Worm (Caenorhabditis elegans) whole organism, L3 larva: ENCODE measurements around the gene fbxa-206.
A peak's percentile ranks its signal among the peaks of the same experiment; 100 is the strongest.

Source experiments
- R02D3.7 ChIP-seq: fragments of 150-350 bp; optimal IDR thresholded peaks from 2 replicates; lab custom pipeline; 2014; ENCODE audit warnings: missing biosample characterization, missing genetic modification characterization
- ZK546.5 ChIP-seq: sonication (generic microtip); optimal IDR thresholded peaks from 2 replicates; lab custom pipeline; 2017; ENCODE audit warnings: missing biosample characterization, missing genetic modification characterization
- aly-2 ChIP-seq: fragments of 150-350 bp; optimal IDR thresholded peaks from 2 replicates; lab custom pipeline; 2014; ENCODE audit warnings: missing biosample characterization, missing genetic modification characterization
- ceh-28 ChIP-seq: fragments of 150-350 bp; optimal IDR thresholded peaks from 2 replicates; lab custom pipeline; 2014; ENCODE audit warnings: missing biosample characterization, missing genetic modification reagents, missing genetic modification characterization
- ceh-82 ChIP-seq: fragments of 150-350 bp; optimal IDR thresholded peaks from 2 replicates; lab custom pipeline; 2014; ENCODE audit warnings: missing biosample characterization, missing genetic modification characterization
- daf-12 ChIP-seq: fragments of 150-350 bp; optimal IDR thresholded peaks from 2 replicates; lab custom pipeline; 2014; ENCODE audit warnings: missing biosample characterization, missing genetic modification reagents, missing genetic modification characterization
- egl-27 ChIP-seq: sonication (generic microtip); optimal IDR thresholded peaks from 4 replicates; lab custom pipeline; 2017; ENCODE audit warnings: missing biosample characterization, missing genetic modification reagents, missing genetic modification characterization
- egl-5 ChIP-seq: fragments of 150-350 bp; optimal IDR thresholded peaks from 2 replicates; lab custom pipeline; 2017; ENCODE audit warnings: missing biosample characterization, missing genetic modification reagents, missing genetic modification characterization, inconsistent platforms
- elt-1 ChIP-seq: fragments of 150-350 bp; optimal IDR thresholded peaks from 2 replicates; lab custom pipeline; 2014; ENCODE audit warnings: missing biosample characterization, missing genetic modification characterization
- elt-3 ChIP-seq, 3 experiments: fragments of 150-350 bp in 1 of 3; sonication (generic microtip) in 2 of 3; optimal IDR thresholded peaks; 2 replicates in 2 of 3; 4 replicates in 1 of 3; lab custom pipeline; 2014 to 2017; ENCODE audit warnings: missing biosample characterization in 3 of 3, missing genetic modification characterization in 3 of 3
- eor-1 ChIP-seq, 2 experiments: fragments of 150-350 bp; optimal IDR thresholded peaks; 2 replicates each; lab custom pipeline; 2014 to 2018; ENCODE audit warnings: missing biosample characterization in 2 of 2, missing genetic modification characterization in 2 of 2
- fkh-10 ChIP-seq: sonication (generic microtip); optimal IDR thresholded peaks from 2 replicates; lab custom pipeline; 2017; ENCODE audit warnings: missing biosample characterization, missing genetic modification reagents, missing genetic modification characterization
- fkh-2 ChIP-seq: fragments of 150-350 bp; optimal IDR thresholded peaks from 2 replicates; lab custom pipeline; 2014; ENCODE audit warnings: missing biosample characterization, missing genetic modification reagents, missing genetic modification characterization
- fos-1 ChIP-seq: fragments of 150-350 bp; optimal IDR thresholded peaks from 2 replicates; lab custom pipeline; 2014; ENCODE audit warnings: missing biosample characterization, missing genetic modification characterization
- hmg-11 ChIP-seq: sonication (generic microtip); optimal IDR thresholded peaks from 2 replicates; lab custom pipeline; 2016; ENCODE audit warnings: missing genetic modification characterization, missing compliant biosample characterization
- jun-1 ChIP-seq: fragments of 150-350 bp; optimal IDR thresholded peaks from 2 replicates; lab custom pipeline; 2014; ENCODE audit warnings: missing biosample characterization, missing genetic modification reagents, missing genetic modification characterization
- lin-39 ChIP-seq: fragments of 150-350 bp; optimal IDR thresholded peaks from 2 replicates; lab custom pipeline; 2018; ENCODE audit warnings: missing biosample characterization, missing genetic modification reagents, missing genetic modification characterization
- lsy-12 ChIP-seq: sonication (generic microtip); optimal IDR thresholded peaks from 2 replicates; lab custom pipeline; 2016; ENCODE audit warnings: mild to moderate bottlenecking, missing genetic modification characterization, missing compliant biosample characterization
- mdl-1 ChIP-seq: fragments of 150-350 bp; optimal IDR thresholded peaks from 2 replicates; lab custom pipeline; 2014; ENCODE audit warnings: missing biosample characterization, missing genetic modification characterization
- mml-1 ChIP-seq: fragments of 150-350 bp; sonication (generic microtip); optimal IDR thresholded peaks from 3 replicates; lab custom pipeline; 2014; ENCODE audit warnings: missing biosample characterization, missing genetic modification characterization
- nhr-11 ChIP-seq: fragments of 150-350 bp; optimal IDR thresholded peaks from 2 replicates; lab custom pipeline; 2014; ENCODE audit warnings: missing biosample characterization, missing genetic modification characterization
- nhr-23 ChIP-seq: fragments of 150-350 bp; optimal IDR thresholded peaks from 2 replicates; lab custom pipeline; 2014; ENCODE audit warnings: missing biosample characterization, missing genetic modification reagents, missing genetic modification characterization
- nhr-237 ChIP-seq: fragments of 150-350 bp; optimal IDR thresholded peaks from 2 replicates; lab custom pipeline; 2014; ENCODE audit warnings: missing biosample characterization, missing genetic modification characterization
- nhr-28 ChIP-seq: fragments of 150-350 bp; optimal IDR thresholded peaks from 2 replicates; lab custom pipeline; 2014; ENCODE audit warnings: missing biosample characterization, missing genetic modification characterization
- nhr-67 ChIP-seq: fragments of 150-350 bp; optimal IDR thresholded peaks from 2 replicates; lab custom pipeline; 2014; ENCODE audit warnings: missing biosample characterization, missing genetic modification characterization
- nhr-76 ChIP-seq: fragments of 150-350 bp; sonication (generic microtip); optimal IDR thresholded peaks from 5 replicates; lab custom pipeline; 2014; ENCODE audit warnings: missing biosample characterization, missing genetic modification characterization
- nhr-77 ChIP-seq: fragments of 150-350 bp; optimal IDR thresholded peaks from 2 replicates; lab custom pipeline; 2014; ENCODE audit warnings: missing biosample characterization, missing genetic modification characterization
- pha-4 ChIP-seq: fragments of 150-350 bp; optimal IDR thresholded peaks from 2 replicates; lab custom pipeline; 2014; ENCODE audit warnings: missing biosample characterization, missing genetic modification reagents, missing genetic modification characterization
- pqm-1 ChIP-seq: fragments of 150-350 bp; optimal IDR thresholded peaks from 2 replicates; lab custom pipeline; 2017; ENCODE audit warnings: missing biosample characterization, missing genetic modification characterization, inconsistent platforms
- sea-2 ChIP-seq: fragments of 150-350 bp; sonication (generic microtip); optimal IDR thresholded peaks from 4 replicates; lab custom pipeline; 2014; ENCODE audit warnings: missing biosample characterization, missing genetic modification reagents, missing genetic modification characterization
- skn-1 ChIP-seq: fragments of 150-350 bp; optimal IDR thresholded peaks from 2 replicates; lab custom pipeline; 2014; ENCODE audit warnings: missing biosample characterization, missing genetic modification characterization
- tbx-2 ChIP-seq: sonication (generic microtip); optimal IDR thresholded peaks from 2 replicates; lab custom pipeline; 2016; ENCODE audit warnings: mild to moderate bottlenecking, missing genetic modification characterization, missing compliant biosample characterization
- unc-39 ChIP-seq: sonication (generic microtip); optimal IDR thresholded peaks from 4 replicates; lab custom pipeline; 2017; ENCODE audit warnings: missing biosample characterization, missing genetic modification characterization
- unc-62 ChIP-seq: fragments of 150-350 bp; sonication (generic microtip); optimal IDR thresholded peaks from 4 replicates; lab custom pipeline; 2014; ENCODE audit warnings: missing biosample characterization, missing genetic modification reagents, missing genetic modification characterization
- ztf-11 ChIP-seq: fragments of 150-350 bp; optimal IDR thresholded peaks from 2 replicates; lab custom pipeline; 2014; ENCODE audit warnings: missing biosample characterization, missing genetic modification characterization
- ztf-4 ChIP-seq: fragments of 150-350 bp; optimal IDR thresholded peaks from 2 replicates; lab custom pipeline; 2014; ENCODE audit warnings: missing biosample characterization, missing genetic modification characterization

The fbxa-206 gene

DNA sequence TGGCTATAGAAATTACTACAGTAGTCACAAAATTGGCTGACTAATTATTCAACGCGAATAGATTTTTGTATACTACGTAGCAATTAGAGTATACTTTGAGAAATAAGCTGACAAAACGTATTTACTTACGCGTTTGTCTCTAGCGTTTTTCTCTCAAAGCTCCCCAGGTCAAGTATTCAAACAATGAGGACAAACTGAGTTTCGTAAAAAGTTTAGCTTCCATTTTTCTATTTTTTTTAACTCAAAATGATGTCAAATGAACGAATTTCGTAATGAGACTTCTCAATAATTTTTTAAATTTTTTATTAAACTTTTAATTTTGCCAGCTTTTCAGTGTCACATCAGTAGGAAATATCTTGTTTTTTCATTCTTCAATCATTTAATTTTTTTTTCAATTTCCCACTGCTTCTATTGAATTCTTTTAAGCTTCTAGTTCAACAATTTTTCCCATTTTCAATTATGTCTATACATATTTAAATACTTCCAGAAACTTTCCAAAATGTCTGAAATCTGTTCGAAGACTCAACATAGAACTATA, 29.4 kb downstream of the fbxa-206 start, which contains the start of the genes ifas-2 and fbxa-44:
ifas-2 (minus strand) TSS at position 101 of the 538 bp plus-strand sequence.
fbxa-44 (plus strand) TSS at position 488 of the 538 bp plus-strand sequence.
- no peak for TF ChIP-seq egl-5 (tag; lab: Kevin White, UChicago)
- TF ChIP-seq nhr-77 (tag; lab: Kevin White, UChicago): no peak
- TF ChIP-seq daf-12 (tag; lab: Kevin White, UChicago): no peak
- no peak for TF ChIP-seq elt-1 (tag; lab: Kevin White, UChicago)
- TF ChIP-seq ZK546.5: no peak
- TF ChIP-seq nhr-76 (tag; lab: Kevin White, UChicago): no peak
- no peak for TF ChIP-seq ceh-82
- TF ChIP-seq jun-1: no peak
- TF ChIP-seq mdl-1 (tag; lab: Kevin White, UChicago): no peak
- no peak for TF ChIP-seq mml-1 (tag; lab: Kevin White, UChicago)
- TF ChIP-seq ztf-11 (tag; lab: Kevin White, UChicago): no peak
- TF ChIP-seq eor-1 (tag; optimal IDR thresholded peaks at IDR 0.05; lab: Kevin White, UChicago): no peak
- TF ChIP-seq lin-39: no peak
- no peak for TF ChIP-seq tbx-2
- TF ChIP-seq nhr-11: no peak
- TF ChIP-seq fkh-2: no peak
- TF ChIP-seq nhr-23 (tag; lab: Kevin White, UChicago): no peak
- TF ChIP-seq aly-2: no peak

DNA sequence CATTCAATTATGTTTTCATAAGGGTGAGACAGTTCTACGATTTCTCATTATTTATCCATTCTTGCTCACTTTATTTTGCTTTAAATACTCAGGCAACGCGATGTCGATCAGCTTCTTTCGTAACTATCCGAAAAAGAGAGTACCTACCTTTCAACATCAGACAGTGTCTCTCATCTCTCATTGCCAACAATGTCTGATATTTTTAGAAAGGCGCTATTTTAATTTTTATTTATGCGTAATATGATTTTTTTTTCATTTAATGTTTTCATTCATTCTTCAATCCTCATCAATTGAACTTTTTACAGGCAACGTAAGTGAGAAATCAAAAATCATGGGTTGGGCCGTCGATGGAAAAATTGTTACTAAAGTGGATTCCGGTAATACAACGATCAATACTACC, 33.5 kb downstream of the fbxa-206 start, which contains the start of gene F09C6.13:
F09C6.13 (plus strand) TSS at position 301 of the 400 bp plus-strand sequence.
- TF ChIP-seq egl-27 (tag; lab: Kevin White, UChicago) (no peak), egl-5 (tag; lab: Kevin White, UChicago) (no peak), nhr-11 (no peak), ztf-4 (tag; lab: Kevin White, UChicago) (no peak), fkh-2 (no peak)

DNA sequence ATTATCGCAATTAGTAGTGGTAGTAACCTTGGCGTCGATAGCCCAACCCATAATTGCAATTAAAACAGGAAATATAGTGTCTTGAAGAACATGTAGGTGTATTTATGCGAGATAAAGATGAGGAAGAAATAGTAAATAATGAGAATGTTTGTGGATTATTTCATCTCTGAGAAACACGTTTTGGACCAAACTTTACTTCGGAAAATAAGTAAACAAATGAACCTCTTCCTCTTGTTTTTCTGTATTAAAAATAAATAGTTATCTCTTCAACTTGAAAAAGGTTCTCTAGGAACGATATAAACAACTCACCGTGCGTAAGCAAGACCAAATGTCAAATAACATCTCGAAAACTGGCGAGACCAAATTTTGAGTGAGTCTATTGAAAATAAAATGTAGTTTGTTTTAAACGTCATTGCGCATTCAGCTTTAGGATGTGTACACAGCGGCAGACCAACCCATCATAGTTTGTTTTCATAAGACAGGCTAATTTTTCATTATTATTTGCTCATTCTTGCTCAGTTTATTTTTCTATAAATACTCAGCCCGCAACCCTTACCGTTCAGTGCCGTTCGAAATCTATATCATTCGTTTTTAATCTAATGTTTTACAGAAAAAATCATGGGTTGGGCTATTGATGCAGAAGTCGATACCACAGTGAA, 35.9 kb downstream of the fbxa-206 start, which contains the start of the genes F09C6.11 and F09C6.12:
F09C6.11 (minus strand) TSS at position 51 of the 659 bp plus-strand sequence.
F09C6.12 (plus strand) TSS at position 609 of the 659 bp plus-strand sequence.
- peak; percentile 95 for TF ChIP-seq pha-4 (tag; lab: Kevin White, UChicago)
- TF ChIP-seq nhr-67 (tag; lab: Kevin White, UChicago): no peak
- TF ChIP-seq, all 47 proteins: peak for 1

DNA sequence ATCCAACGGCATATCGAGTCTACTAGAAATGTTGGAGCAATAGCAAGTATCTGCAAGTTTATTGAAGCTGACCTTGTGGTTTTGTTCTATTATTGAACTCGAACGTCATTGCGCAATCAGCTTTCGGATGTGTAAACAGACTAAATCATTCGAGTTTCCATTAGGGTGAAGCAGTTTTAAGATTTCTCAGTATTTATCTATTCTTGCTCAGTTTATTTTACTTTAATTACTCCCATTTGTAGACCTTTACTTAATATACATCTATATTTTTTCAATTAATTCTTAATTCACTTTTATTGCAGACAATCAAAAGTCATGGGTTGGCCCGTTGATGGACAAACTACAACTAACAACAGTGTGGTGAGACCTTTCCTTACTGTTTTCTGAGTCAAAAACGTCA, 37.6 kb downstream of the fbxa-206 start, which contains the start of gene F09C6.14:
F09C6.14 (plus strand) TSS at position 301 of the 400 bp plus-strand sequence.
- TF ChIP-seq pha-4 (tag; lab: Kevin White, UChicago): no peak
- TF ChIP-seq fkh-10: no peak
- TF ChIP-seq pqm-1 (tag; lab: Kevin White, UChicago): no peak
- no peak for TF ChIP-seq R02D3.7 (tag; lab: Kevin White, UChicago)
- no peak for TF ChIP-seq lin-39
- TF ChIP-seq ztf-11 (tag; lab: Kevin White, UChicago): no peak
- TF ChIP-seq hmg-11 (tag; lab: Kevin White, UChicago): no peak
- TF ChIP-seq fkh-2: no peak
- TF ChIP-seq ZK546.5: no peak
- TF ChIP-seq skn-1: no peak
- TF ChIP-seq lsy-12 (tag; lab: Kevin White, UChicago): no peak
- TF ChIP-seq ceh-28 (tag; lab: Kevin White, UChicago): no peak

DNA sequence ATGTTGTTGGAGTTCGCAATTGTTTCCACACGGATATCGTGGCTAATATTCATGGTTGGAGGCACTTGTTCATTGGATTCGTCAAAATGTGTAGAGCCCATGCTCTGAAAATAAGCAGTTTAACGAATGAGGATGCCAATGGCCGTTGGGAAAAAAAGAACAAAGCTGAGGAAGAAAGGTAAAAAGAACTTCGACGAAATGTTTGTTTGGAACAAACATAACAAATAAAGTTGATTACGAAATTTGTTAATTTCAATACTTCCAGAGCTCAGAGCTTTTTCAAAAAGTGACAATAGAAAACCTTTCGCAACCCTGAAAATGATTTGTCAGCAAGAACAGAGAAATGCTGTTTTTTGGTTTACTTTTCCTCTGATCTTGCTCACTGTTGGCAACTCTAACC, 38.2 kb downstream of the fbxa-206 start, which contains the start of gene F09C6.3:
F09C6.3 (minus strand) TSS at position 101 of the 400 bp plus-strand sequence.
- TF ChIP-seq egl-5 (tag; lab: Kevin White, UChicago) (no peak), ztf-11 (tag; lab: Kevin White, UChicago) (no peak), elt-3 (tag; optimal IDR thresholded peaks at IDR 0.05; lab: Kevin White, UChicago) (no peak), mdl-1 (tag; lab: Kevin White, UChicago) (no peak), ceh-28 (tag; lab: Kevin White, UChicago) (no peak), daf-12 (tag; lab: Kevin White, UChicago) (no peak), fos-1 (tag; lab: Kevin White, UChicago) (no peak), unc-39 (tag; lab: Kevin White, UChicago) (no peak), sea-2 (GFP tag; lab: Kevin White, UChicago) (no peak), tbx-2 (no peak), nhr-237 (tag; lab: Kevin White, UChicago) (no peak), nhr-77 (tag; lab: Kevin White, UChicago) (no peak), eor-1 (tag; optimal IDR thresholded peaks at IDR 0.05; lab: Kevin White, UChicago) (no peak), nhr-28 (no peak), R02D3.7 (tag; lab: Kevin White, UChicago) (no peak), fkh-10 (no peak), skn-1 (no peak), unc-62 (GFP tag; lab: Kevin White, UChicago) (no peak)
